Worm (Caenorhabditis elegans): Measurements from ENCODE around the gene str-37.

Gene str-37

ce11 chrV:13357652-13358281 is 30.2 kb downstream of the str-37 start, which contains the start of gene F32H5.1:
TSS of gene F32H5.1 (minus strand) at chrV:13358037.
- TF ChIP-seq dpl-1 (GFP tag; optimal IDR thresholded peaks at IDR 0.05), result no peak
- no peak for TF ChIP-seq attf-6 (GFP tag; IDR thresholded peaks at IDR 0.05)
- no peak for TF ChIP-seq ceh-40 (GFP tag; IDR thresholded peaks at IDR 0.05)
- 0 out of 2 replicates have a peak, but pooled peaks have one; percentile 29 for TF ChIP-seq Y95B8A.8 (GFP tag; IDR thresholded peaks at IDR 0.05)
- no peak for TF ChIP-seq madf-8 (GFP tag; conservative IDR thresholded peaks at IDR 0.05)
- TF ChIP-seq T26A5.8 (tag; optimal IDR thresholded peaks at IDR 0.05), result no peak
- no peak for TF ChIP-seq ZK185.1 (tag; optimal IDR thresholded peaks at IDR 0.05; ENCODE audit: poor library complexity, severe bottlenecking)
- TF ChIP-seq T07F8.4 (tag; optimal IDR thresholded peaks at IDR 0.05), result no peak
- peak; percentile 59 for TF ChIP-seq nhr-80 (tag; optimal IDR thresholded peaks at IDR 0.05)
- no peak for TF ChIP-seq snpc-1.3 (tag; optimal IDR thresholded peaks at IDR 0.05; ENCODE audit: insufficient read depth)

ce11 chrV:13358823-13359592 is 31.4 kb downstream of the str-37 start, which contains the start of gene F32H5.3:
TSS of gene F32H5.3 (plus strand) at chrV:13359335.
- TF ChIP-seq madf-8 (GFP tag; conservative IDR thresholded peaks at IDR 0.05), result no peak
- no peak for TF ChIP-seq cebp-1 (GFP tag; IDR thresholded peaks at IDR 0.05)
- no peak for TF ChIP-seq cebp-1 (tag; optimal IDR thresholded peaks at IDR 0.05)
- no peak for TF ChIP-seq attf-6 (GFP tag; IDR thresholded peaks at IDR 0.05)
- no peak for TF ChIP-seq lsl-1 (GFP tag; optimal IDR thresholded peaks at IDR 0.05)
- no peak for TF ChIP-seq tlf-1 (GFP tag; optimal IDR thresholded peaks at IDR 0.05)
- no peak for TF ChIP-seq T07F8.4 (tag; optimal IDR thresholded peaks at IDR 0.05)
- no peak for TF ChIP-seq ama-1 (optimal IDR thresholded peaks at IDR 0.05)
- TF ChIP-seq ama-1 (GFP tag; optimal IDR thresholded peaks at IDR 0.05), result no peak
- TF ChIP-seq aptf-3 (GFP tag; IDR thresholded peaks at IDR 0.05), result no peak
- no peak for TF ChIP-seq unc-62 (GFP tag; optimal IDR thresholded peaks at IDR 0.05)
- no peak for TF ChIP-seq ceh-91 (GFP tag; IDR thresholded peaks at IDR 0.05)
- no peak for TF ChIP-seq ZK185.1 (tag; optimal IDR thresholded peaks at IDR 0.05; ENCODE audit: poor library complexity, severe bottlenecking)
- no peak for TF ChIP-seq B0261.1 (tag; optimal IDR thresholded peaks at IDR 0.05)
- TF ChIP-seq repo-1 (tag; optimal IDR thresholded peaks at IDR 0.05), result no peak
- no peak for TF ChIP-seq bed-2 (GFP tag; IDR thresholded peaks at IDR 0.05)
- no peak for TF ChIP-seq ztf-22 (GFP tag; optimal IDR thresholded peaks at IDR 0.05)
- no peak for TF ChIP-seq F23B12.7 (tag; optimal IDR thresholded peaks at IDR 0.05; ENCODE audit: insufficient read depth)
- no peak for TF ChIP-seq F37B4.10 (GFP tag; IDR thresholded peaks at IDR 0.05)

ce11 chrV:13360254-13360653 is 32.7 kb downstream of the str-37 start, which contains the start of gene F32H5.4:
TSS of gene F32H5.4 (plus strand) at chrV:13360554.
- TF ChIP-seq F52B5.7 (tag; optimal IDR thresholded peaks at IDR 0.05) (no peak), Y56A3A.18 (GFP tag; IDR thresholded peaks at IDR 0.05) (no peak), zfh-2 (GFP tag; conservative IDR thresholded peaks at IDR 0.05) (no peak), B0019.2 (GFP tag; conservative IDR thresholded peaks at IDR 0.05) (no peak), lin-35 (GFP tag; optimal IDR thresholded peaks at IDR 0.05) (no peak), C17E4.6 (GFP tag; IDR thresholded peaks at IDR 0.05) (no peak), B0035.1 (tag; optimal IDR thresholded peaks at IDR 0.05) (no peak), fkh-3 (tag; optimal IDR thresholded peaks at IDR 0.05) (no peak), ceh-40 (GFP tag; IDR thresholded peaks at IDR 0.05) (no peak), let-526 (GFP tag; IDR thresholded peaks at IDR 0.05) (no peak), B0261.1 (tag; optimal IDR thresholded peaks at IDR 0.05) (no peak), D2030.7 (GFP tag; IDR thresholded peaks at IDR 0.05) (no peak), ceh-58 (GFP tag; IDR thresholded peaks at IDR 0.05) (no peak), ceh-91 (GFP tag; IDR thresholded peaks at IDR 0.05) (no peak), lin-54 (GFP tag; optimal IDR thresholded peaks at IDR 0.05) (no peak), egl-44 (GFP tag; IDR thresholded peaks at IDR 0.05) (no peak), lir-1 (GFP tag; conservative IDR thresholded peaks at IDR 0.05) (no peak), nhr-80 (tag; optimal IDR thresholded peaks at IDR 0.05) (no peak), rec-8 (tag; optimal IDR thresholded peaks at IDR 0.05) (no peak), tbx-9 (tag; optimal IDR thresholded peaks at IDR 0.05; ENCODE audit: borderline replicate concordance) (no peak)
